Fruit fly (Drosophila melanogaster) S2 (cell line): ENCODE results near the gene CG46244.

Source experiments
- CG8478 ChIP-seq: fragments of >200 bp; optimal IDR thresholded peaks from 2 replicates; lab custom pipeline; 2018
- CTCF ChIP-seq, 2 experiments: fragments of >200 bp; optimal IDR thresholded peaks; 2 replicates each; lab custom pipeline; 2018

DNA sequence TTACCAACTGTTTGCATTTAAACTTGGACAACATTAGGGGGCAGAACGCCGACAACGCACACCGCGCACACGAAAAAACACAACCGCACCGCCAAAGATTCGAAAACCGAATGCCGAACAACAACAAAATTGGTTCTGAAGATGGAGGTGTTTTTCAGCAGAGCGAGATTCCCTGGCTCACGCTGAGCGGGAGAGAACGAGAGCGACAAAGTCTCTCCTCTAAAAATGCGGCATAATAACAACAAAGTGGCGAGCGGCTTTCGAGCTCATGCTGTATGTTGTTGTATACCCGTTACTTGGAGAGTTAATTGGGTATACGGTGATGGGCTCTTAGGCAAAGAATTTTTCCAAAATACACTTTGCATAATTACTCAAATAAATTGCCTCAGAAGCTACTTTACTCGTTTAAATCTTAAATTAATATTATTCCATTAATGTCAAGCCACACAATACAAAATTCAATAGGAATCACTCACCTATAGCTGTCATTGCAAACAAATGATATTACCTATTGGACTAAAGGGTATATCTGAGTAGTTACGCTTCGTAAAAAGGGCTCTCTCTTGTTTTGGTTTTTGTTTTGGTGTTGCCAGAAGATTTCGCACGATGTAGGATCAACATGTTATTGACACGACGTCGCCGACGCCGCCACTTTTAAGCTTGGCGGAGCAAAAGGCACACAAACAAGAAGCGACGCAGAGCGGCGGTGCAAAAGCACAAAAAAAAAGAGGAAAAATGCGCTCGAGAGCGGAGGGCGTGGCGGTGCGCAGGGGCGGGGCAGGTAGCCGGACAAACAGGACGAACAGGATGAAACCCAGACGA, 33.7 kb upstream of the CG46244 start:
- TF ChIP-seq CG8478 (no peak), CTCF (optimal IDR thresholded peaks at IDR 0.05; lab: Kevin White, UChicago) (no peak)
